Worm (Caenorhabditis elegans) whole organism, L3 larva: ENCODE measurements around the gene ctbp-1.
A peak's percentile ranks its signal among the peaks of the same experiment; 100 is the strongest.

ENCODE experiments used
- ZK546.5 ChIP-seq: sonication (generic microtip); optimal IDR thresholded peaks from 2 replicates; lab custom pipeline; 2017; ENCODE audit warnings: missing biosample characterization, missing genetic modification characterization
- ceh-82 ChIP-seq: fragments of 150-350 bp; optimal IDR thresholded peaks from 2 replicates; lab custom pipeline; 2014; ENCODE audit warnings: missing biosample characterization, missing genetic modification characterization
- ceh-9 ChIP-seq: sonication (generic microtip); optimal IDR thresholded peaks from 2 replicates; lab custom pipeline; 2018; ENCODE audit warnings: missing biosample characterization, missing genetic modification characterization
- daf-12 ChIP-seq: fragments of 150-350 bp; optimal IDR thresholded peaks from 2 replicates; lab custom pipeline; 2014; ENCODE audit warnings: missing biosample characterization, missing genetic modification reagents, missing genetic modification characterization
- egl-27 ChIP-seq: sonication (generic microtip); optimal IDR thresholded peaks from 4 replicates; lab custom pipeline; 2017; ENCODE audit warnings: missing biosample characterization, missing genetic modification reagents, missing genetic modification characterization
- egl-5 ChIP-seq: fragments of 150-350 bp; optimal IDR thresholded peaks from 2 replicates; lab custom pipeline; 2017; ENCODE audit warnings: missing biosample characterization, missing genetic modification reagents, missing genetic modification characterization, inconsistent platforms
- elt-2 ChIP-seq: sonication (generic microtip); optimal IDR thresholded peaks from 2 replicates; lab custom pipeline; 2016; ENCODE audit warnings: missing genetic modification reagents, mild to moderate bottlenecking, missing genetic modification characterization, missing compliant biosample characterization
- elt-3 ChIP-seq, 3 experiments: fragments of 150-350 bp in 1 of 3; sonication (generic microtip) in 2 of 3; optimal IDR thresholded peaks; 2 replicates in 2 of 3; 4 replicates in 1 of 3; lab custom pipeline; 2014 to 2017; ENCODE audit warnings: missing biosample characterization in 3 of 3, missing genetic modification characterization in 3 of 3
- eor-1 ChIP-seq, 2 experiments: fragments of 150-350 bp; optimal IDR thresholded peaks; 2 replicates each; lab custom pipeline; 2014 to 2018; ENCODE audit warnings: missing biosample characterization in 2 of 2, missing genetic modification characterization in 2 of 2
- fkh-10 ChIP-seq: sonication (generic microtip); optimal IDR thresholded peaks from 2 replicates; lab custom pipeline; 2017; ENCODE audit warnings: missing biosample characterization, missing genetic modification reagents, missing genetic modification characterization
- fkh-2 ChIP-seq: fragments of 150-350 bp; optimal IDR thresholded peaks from 2 replicates; lab custom pipeline; 2014; ENCODE audit warnings: missing biosample characterization, missing genetic modification reagents, missing genetic modification characterization
- fos-1 ChIP-seq: fragments of 150-350 bp; optimal IDR thresholded peaks from 2 replicates; lab custom pipeline; 2014; ENCODE audit warnings: missing biosample characterization, missing genetic modification characterization
- hmg-11 ChIP-seq: sonication (generic microtip); optimal IDR thresholded peaks from 2 replicates; lab custom pipeline; 2016; ENCODE audit warnings: missing genetic modification characterization, missing compliant biosample characterization
- jun-1 ChIP-seq: fragments of 150-350 bp; optimal IDR thresholded peaks from 2 replicates; lab custom pipeline; 2014; ENCODE audit warnings: missing biosample characterization, missing genetic modification reagents, missing genetic modification characterization
- lin-15B ChIP-seq: fragments of 150-350 bp; optimal IDR thresholded peaks from 2 replicates; lab custom pipeline; 2014; ENCODE audit warnings: missing biosample characterization, missing genetic modification characterization
- lin-39 ChIP-seq: fragments of 150-350 bp; optimal IDR thresholded peaks from 2 replicates; lab custom pipeline; 2018; ENCODE audit warnings: missing biosample characterization, missing genetic modification reagents, missing genetic modification characterization
- lsy-12 ChIP-seq: sonication (generic microtip); optimal IDR thresholded peaks from 2 replicates; lab custom pipeline; 2016; ENCODE audit warnings: mild to moderate bottlenecking, missing genetic modification characterization, missing compliant biosample characterization
- mdl-1 ChIP-seq: fragments of 150-350 bp; optimal IDR thresholded peaks from 2 replicates; lab custom pipeline; 2014; ENCODE audit warnings: missing biosample characterization, missing genetic modification characterization
- nfya-1 ChIP-seq: sonication (generic microtip); optimal IDR thresholded peaks from 2 replicates; lab custom pipeline; 2017; ENCODE audit warnings: missing genetic modification characterization, mild to moderate bottlenecking, missing compliant biosample characterization, antibody characterized with exemption, moderate library complexity; ENCODE audit not compliant: insufficient read depth
- nhr-11 ChIP-seq: fragments of 150-350 bp; optimal IDR thresholded peaks from 2 replicates; lab custom pipeline; 2014; ENCODE audit warnings: missing biosample characterization, missing genetic modification characterization
- nhr-12 ChIP-seq: fragments of 150-350 bp; optimal IDR thresholded peaks from 2 replicates; lab custom pipeline; 2014; ENCODE audit warnings: missing biosample characterization, missing genetic modification characterization
- nhr-23 ChIP-seq: fragments of 150-350 bp; optimal IDR thresholded peaks from 2 replicates; lab custom pipeline; 2014; ENCODE audit warnings: missing biosample characterization, missing genetic modification reagents, missing genetic modification characterization
- nhr-237 ChIP-seq: fragments of 150-350 bp; optimal IDR thresholded peaks from 2 replicates; lab custom pipeline; 2014; ENCODE audit warnings: missing biosample characterization, missing genetic modification characterization
- nhr-25 ChIP-seq: sonication (generic microtip); optimal IDR thresholded peaks from 2 replicates; lab custom pipeline; 2017; ENCODE audit warnings: missing biosample characterization, missing genetic modification characterization
- nhr-28 ChIP-seq: fragments of 150-350 bp; optimal IDR thresholded peaks from 2 replicates; lab custom pipeline; 2014; ENCODE audit warnings: missing biosample characterization, missing genetic modification characterization
- nhr-43 ChIP-seq: sonication (generic microtip); optimal IDR thresholded peaks from 2 replicates; lab custom pipeline; 2016; ENCODE audit warnings: mild to moderate bottlenecking, missing genetic modification characterization, missing compliant biosample characterization; ENCODE audit not compliant: poor library complexity, severe bottlenecking
- nhr-77 ChIP-seq: fragments of 150-350 bp; optimal IDR thresholded peaks from 2 replicates; lab custom pipeline; 2014; ENCODE audit warnings: missing biosample characterization, missing genetic modification characterization
- pqm-1 ChIP-seq: fragments of 150-350 bp; optimal IDR thresholded peaks from 2 replicates; lab custom pipeline; 2017; ENCODE audit warnings: missing biosample characterization, missing genetic modification characterization, inconsistent platforms
- sea-2 ChIP-seq: fragments of 150-350 bp; sonication (generic microtip); optimal IDR thresholded peaks from 4 replicates; lab custom pipeline; 2014; ENCODE audit warnings: missing biosample characterization, missing genetic modification reagents, missing genetic modification characterization
- skn-1 ChIP-seq: fragments of 150-350 bp; optimal IDR thresholded peaks from 2 replicates; lab custom pipeline; 2014; ENCODE audit warnings: missing biosample characterization, missing genetic modification characterization
- snpc-4 ChIP-seq: fragments of 150-350 bp; optimal IDR thresholded peaks from 2 replicates; lab custom pipeline; 2014; ENCODE audit warnings: missing biosample characterization, missing genetic modification characterization
- tbx-2 ChIP-seq: sonication (generic microtip); optimal IDR thresholded peaks from 2 replicates; lab custom pipeline; 2016; ENCODE audit warnings: mild to moderate bottlenecking, missing genetic modification characterization, missing compliant biosample characterization
- unc-62 ChIP-seq: fragments of 150-350 bp; sonication (generic microtip); optimal IDR thresholded peaks from 4 replicates; lab custom pipeline; 2014; ENCODE audit warnings: missing biosample characterization, missing genetic modification reagents, missing genetic modification characterization
- zag-1 ChIP-seq: fragments of 150-350 bp; optimal IDR thresholded peaks from 2 replicates; lab custom pipeline; 2014; ENCODE audit warnings: missing biosample characterization, missing genetic modification characterization

ctbp-1 gene

DNA sequence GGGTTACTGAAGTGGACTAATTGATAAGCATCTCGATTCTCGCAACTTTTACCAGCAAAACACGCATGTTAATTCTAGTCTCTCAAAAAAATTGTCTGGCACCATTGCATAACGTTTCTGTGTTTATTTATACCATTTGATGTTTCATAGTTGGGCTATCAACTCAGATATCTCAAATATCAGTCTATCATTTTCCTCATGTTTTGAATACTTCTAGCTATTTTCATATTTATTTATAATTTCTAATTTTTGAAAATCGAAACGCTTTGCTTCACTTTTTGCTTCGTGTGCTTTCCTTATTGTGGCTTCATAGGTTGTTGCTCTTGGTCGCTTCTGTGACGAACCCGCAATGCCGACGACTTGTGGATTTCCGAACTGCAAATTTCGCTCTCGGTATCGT is at the start of gene ctbp-1:
ctbp-1 (plus strand) TSS at position 301 of the 400 bp plus-strand sequence.
- TF ChIP-seq sea-2 (GFP tag; lab: Kevin White, UChicago) (no peak), ceh-82 (tag; lab: Kevin White, UChicago) (no peak), nhr-12 (tag; lab: Kevin White, UChicago) (no peak), lin-39 (tag; lab: Kevin White, UChicago) (no peak), nhr-25 (tag; lab: Kevin White, UChicago) (no peak), fkh-2 (tag; lab: Kevin White, UChicago) (no peak), fkh-10 (GFP tag; lab: Kevin White, UChicago) (no peak), ceh-9 (tag; lab: Kevin White, UChicago) (no peak), snpc-4 (no peak), nhr-43 (no peak), nhr-23 (tag; lab: Kevin White, UChicago) (no peak), nhr-11 (tag; lab: Kevin White, UChicago) (no peak), tbx-2 (tag; lab: Kevin White, UChicago) (no peak), hmg-11 (tag; lab: Kevin White, UChicago) (no peak), eor-1 (tag; optimal IDR thresholded peaks at IDR 0.05; lab: Kevin White, UChicago) (no peak), elt-3 (tag; optimal IDR thresholded peaks at IDR 0.05; lab: Kevin White, UChicago) (no peak), egl-27 (tag; lab: Kevin White, UChicago) (no peak)

DNA sequence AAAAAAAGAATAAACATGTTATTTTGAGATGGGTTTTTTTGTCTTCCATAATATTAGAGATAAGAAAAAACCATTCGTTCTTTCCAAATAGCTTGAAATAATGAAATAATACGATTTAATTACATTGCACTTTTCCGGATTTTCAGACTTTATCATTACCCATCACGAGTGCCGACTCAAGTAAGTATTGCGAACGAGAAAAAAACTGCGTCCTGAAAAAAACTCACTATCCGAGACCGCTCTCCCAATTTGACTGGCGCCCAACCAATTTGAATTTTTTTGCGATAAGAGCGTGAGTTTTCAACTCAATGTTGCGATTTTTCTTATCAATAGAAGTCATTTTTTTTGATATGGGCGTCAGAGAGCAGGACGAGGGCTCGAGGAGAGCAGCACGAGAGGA is 49.5 kb upstream of the ctbp-1 start:
- TF ChIP-seq jun-1 (tag; lab: Kevin White, UChicago) = peak; percentile 24
- no peak for TF ChIP-seq nhr-12 (tag; lab: Kevin White, UChicago)
- peak; percentile 76 for TF ChIP-seq pqm-1 (tag; lab: Kevin White, UChicago)
- peak; percentile 98 for TF ChIP-seq elt-2 (tag; lab: Kevin White, UChicago)

DNA sequence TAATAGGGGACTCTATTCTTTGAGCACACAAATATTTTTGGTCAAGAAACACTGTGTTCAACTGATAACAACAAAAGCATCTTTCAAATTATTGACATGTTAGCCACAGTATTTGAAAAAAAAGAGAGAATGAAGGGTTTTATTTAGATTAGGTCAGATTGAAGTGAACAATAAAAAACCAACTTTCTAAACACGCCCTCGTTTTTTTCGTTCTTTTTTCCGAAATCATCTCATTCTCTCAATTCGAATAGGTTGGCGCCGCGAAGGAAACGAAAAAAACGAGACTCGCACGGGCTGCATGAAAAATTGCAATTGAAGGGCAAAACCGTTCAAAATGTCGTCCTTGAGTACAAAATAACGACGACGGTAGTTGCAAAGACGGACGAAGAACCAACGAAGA is 48.2 kb upstream of the ctbp-1 start:
- TF ChIP-seq pqm-1 (tag; lab: Kevin White, UChicago) (peak; percentile 48), daf-12 (tag; lab: Kevin White, UChicago) (no peak), nhr-25 (tag; lab: Kevin White, UChicago) (peak; percentile 35), elt-2 (tag; lab: Kevin White, UChicago) (peak; percentile 33)

DNA sequence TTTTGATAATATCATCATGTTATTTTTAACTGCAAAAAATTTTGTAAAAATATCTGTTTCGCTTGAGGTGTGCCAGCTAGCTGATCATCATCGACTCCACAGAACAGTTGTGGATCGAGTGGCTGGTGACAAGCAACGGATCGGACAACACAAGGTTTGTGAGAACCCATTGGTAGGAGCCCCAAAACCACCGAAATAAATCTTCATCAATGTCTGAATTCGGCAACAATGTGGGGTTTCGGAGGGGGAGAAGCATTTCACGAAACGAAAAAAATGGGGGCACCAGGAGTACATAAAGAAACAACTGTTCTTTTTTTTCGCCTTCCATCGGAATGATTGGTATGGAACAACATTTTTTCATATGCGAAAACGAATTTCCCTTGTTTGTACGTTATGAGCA is 47.2 kb upstream of the ctbp-1 start:
- no peak for TF ChIP-seq ceh-82 (tag; lab: Kevin White, UChicago)
- TF ChIP-seq nfya-1 (tag; lab: Kevin White, UChicago) = peak; percentile 20
- peak; percentile 34 for TF ChIP-seq lin-39 (tag; lab: Kevin White, UChicago)

DNA sequence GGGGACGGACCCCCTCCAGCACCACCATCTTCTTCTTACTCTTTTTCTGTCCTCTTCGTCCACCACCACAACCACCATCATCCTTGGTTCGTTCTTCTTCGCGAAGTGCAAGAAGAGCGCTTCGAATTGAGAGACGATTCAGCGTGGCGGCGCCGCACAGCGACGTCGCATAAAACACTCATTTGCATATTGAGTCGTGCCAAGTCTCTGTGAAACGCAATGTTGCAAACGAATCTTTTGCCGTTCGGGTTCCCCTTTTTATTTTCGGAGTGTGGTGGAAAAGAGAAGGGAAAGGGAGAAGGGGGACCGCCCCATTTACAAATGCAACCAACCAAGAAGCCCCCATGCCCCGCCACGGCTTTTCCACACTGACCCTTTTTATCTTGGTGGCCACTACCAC is 46.2 kb upstream of the ctbp-1 start:
- TF ChIP-seq daf-12 (tag; lab: Kevin White, UChicago) (no peak), lin-15B (tag; lab: Kevin White, UChicago) (no peak), nfya-1 (tag; lab: Kevin White, UChicago) (peak; percentile 72), lin-39 (tag; lab: Kevin White, UChicago) (peak; percentile 59), egl-5 (peak; percentile 63)

DNA sequence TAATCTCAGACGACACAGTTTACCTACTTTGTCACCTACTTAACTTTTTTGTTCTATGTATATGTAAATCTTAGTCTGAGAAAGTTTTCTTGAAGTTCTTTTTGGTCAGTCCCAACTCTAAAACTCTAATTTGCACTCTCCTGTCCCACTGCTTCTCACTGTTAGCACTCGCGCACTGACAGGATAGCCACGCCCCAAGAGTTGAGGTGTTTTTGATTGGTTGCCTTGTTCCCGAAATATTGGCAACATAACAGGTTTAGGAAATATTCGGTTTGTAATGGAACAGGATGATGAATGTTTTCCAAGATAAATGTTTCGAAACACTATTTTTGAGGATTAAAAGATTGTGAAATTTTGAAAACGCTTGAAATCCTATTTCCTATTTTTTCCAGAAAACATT is 45.4 kb upstream of the ctbp-1 start:
- TF ChIP-seq lin-39 (tag; lab: Kevin White, UChicago) (peak; percentile 1), fkh-2 (tag; lab: Kevin White, UChicago) (no peak), fos-1 (no peak), eor-1 (tag; optimal IDR thresholded peaks at IDR 0.05; lab: Kevin White, UChicago) (no peak), skn-1 (tag; lab: Kevin White, UChicago) (no peak), nfya-1 (tag; lab: Kevin White, UChicago) (peak; percentile 95), lsy-12 (no peak), mdl-1 (tag; lab: Kevin White, UChicago) (no peak), unc-62 (no peak), ZK546.5 (tag; lab: Kevin White, UChicago) (no peak), nhr-43 (no peak), nhr-77 (no peak), nhr-237 (no peak), zag-1 (tag; lab: Kevin White, UChicago) (no peak), nhr-28 (tag; lab: Kevin White, UChicago) (no peak), nhr-11 (tag; lab: Kevin White, UChicago) (no peak), pqm-1 (tag; lab: Kevin White, UChicago) (no peak)
